Worm (Caenorhabditis elegans): ENCODE measurements around the gene pgp-5.

The pgp-5 gene

DNA sequence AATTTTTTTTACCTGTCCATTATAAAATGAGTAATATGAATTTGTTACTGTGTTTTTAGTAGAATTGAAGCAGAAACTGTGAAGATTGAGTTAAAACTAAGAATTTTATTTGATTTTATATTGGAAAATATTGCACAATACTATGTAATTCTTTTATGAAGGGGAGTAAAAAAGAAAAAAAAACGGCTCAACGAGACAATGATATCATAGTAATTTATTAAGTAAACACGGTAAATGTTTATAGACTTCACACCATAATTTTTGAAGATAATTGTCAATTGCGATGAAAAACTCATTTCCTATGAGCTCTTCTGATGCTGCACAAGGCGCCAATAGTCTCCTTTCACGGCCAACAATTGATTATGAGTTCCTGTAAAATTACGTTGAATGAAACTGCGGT is at the start of gene pgp-5:
TSS of gene pgp-5 (minus strand) at position 87 of the 400 bp plus-strand sequence.
- TF ChIP-seq unc-62 (GFP tag; optimal IDR thresholded peaks at IDR 0.05) = no peak

DNA sequence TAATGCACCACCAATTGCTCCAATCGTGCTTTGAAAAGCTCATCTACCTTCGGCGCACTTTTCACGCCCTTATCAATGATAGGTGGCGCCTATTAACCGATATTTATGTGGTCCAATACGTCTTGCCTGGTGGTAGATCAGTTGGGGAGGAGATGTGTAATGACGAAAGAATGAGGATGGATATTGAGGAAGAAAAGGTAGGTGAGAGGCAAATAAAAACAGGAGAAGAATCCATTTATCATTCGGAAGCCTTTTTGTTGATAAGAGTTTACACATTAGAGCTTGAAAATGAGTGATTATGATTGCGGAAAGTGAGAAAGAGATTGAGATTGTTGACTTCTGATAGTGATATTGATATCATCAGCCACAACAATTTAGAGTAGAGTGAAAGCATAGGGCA is 48.3 kb upstream of the pgp-5 start:
- TF ChIP-seq unc-62 (GFP tag; optimal IDR thresholded peaks at IDR 0.05) = no peak

DNA sequence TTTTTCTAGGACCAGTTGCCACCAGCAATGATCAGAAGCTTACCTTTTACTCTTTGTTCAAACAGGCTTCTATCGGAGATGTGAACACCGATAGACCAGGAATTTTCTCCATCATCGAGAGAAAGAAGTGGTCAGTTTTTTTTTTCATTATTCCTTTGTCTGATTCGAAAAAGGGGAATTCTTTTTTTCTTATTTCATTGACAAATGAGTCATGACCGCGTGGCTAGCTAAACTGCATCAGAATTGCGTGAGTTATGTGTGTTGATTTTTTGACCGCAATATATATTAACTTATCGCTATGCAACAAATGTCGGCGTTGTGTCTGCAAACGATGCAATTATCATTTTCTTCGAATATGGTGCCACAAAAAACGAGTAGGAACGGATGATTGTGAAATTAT is 44.3 kb upstream of the pgp-5 start:
- TF ChIP-seq unc-62 (GFP tag; optimal IDR thresholded peaks at IDR 0.05) = no peak

DNA sequence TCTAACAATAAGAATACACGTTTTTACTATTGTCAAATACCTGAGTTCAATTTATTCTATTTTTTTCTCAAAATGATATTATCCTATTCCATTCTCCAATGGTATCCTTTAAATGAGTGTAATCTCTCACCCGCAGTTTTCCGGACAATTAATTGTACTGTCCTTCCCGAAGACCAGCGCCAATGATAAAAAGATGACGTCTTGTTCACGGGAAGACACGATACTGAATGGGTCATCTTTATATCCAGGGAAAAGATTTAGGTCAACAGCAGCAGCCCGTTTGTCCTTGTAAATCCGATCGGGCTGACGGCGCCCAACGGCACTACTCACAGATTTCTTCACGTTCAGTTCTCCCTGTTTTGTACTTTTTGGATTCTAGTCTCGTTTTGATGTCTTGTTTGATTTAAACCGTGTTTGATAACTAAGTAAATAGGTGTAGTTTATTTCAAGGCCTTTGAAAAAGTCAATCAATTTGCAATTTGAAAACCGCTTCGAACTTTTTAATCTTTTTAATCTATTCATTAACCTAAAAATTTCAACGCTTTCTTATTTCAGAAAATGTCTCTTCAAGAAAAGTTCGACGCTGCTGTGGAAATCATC is 43.7 kb upstream of the pgp-5 start, which contains the start of gene acbp-3:
TSS of gene acbp-3 (plus strand) at position 550 of the 600 bp plus-strand sequence.
- no peak for TF ChIP-seq unc-62 (GFP tag; optimal IDR thresholded peaks at IDR 0.05)

DNA sequence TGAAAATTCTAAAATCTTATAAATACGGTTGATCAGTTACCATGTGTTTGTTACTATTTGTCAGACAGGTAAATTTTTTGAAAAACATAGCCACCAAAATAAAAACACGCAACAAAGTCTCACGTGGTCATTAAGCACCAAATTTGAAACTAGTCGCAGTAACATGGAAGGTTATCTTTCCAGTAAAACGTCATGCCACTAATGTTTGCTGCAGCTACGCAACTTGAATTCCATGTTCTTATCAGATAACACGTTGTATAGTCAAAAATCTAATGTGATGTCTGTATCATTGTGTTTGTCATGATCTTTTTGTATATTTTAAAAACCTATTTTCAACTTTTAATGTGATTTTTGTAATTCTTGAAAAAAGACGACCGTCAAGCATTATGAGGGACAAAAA is 42.7 kb upstream of the pgp-5 start:
- no peak for TF ChIP-seq unc-62 (GFP tag; optimal IDR thresholded peaks at IDR 0.05)

DNA sequence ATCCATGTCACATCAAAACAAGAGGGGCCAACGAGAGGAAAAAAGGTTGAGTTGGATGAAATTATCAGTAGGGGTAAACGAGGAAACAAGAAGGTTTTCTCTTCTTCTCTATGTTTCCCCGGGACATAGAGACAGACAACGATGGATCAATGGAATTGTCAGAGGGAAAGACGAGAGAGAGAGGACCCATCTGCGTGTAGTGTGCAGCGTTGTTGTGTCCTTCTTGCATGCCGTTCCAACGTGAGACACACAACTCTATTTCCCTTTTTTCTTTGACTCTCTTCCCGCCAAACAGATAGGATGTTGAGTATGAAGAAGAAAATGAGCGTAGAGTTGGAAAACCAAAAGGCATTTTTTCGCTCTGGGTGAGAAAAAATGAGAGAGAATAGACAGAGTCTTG is 41.9 kb upstream of the pgp-5 start:
- TF ChIP-seq unc-62 (GFP tag; optimal IDR thresholded peaks at IDR 0.05) = no peak

DNA sequence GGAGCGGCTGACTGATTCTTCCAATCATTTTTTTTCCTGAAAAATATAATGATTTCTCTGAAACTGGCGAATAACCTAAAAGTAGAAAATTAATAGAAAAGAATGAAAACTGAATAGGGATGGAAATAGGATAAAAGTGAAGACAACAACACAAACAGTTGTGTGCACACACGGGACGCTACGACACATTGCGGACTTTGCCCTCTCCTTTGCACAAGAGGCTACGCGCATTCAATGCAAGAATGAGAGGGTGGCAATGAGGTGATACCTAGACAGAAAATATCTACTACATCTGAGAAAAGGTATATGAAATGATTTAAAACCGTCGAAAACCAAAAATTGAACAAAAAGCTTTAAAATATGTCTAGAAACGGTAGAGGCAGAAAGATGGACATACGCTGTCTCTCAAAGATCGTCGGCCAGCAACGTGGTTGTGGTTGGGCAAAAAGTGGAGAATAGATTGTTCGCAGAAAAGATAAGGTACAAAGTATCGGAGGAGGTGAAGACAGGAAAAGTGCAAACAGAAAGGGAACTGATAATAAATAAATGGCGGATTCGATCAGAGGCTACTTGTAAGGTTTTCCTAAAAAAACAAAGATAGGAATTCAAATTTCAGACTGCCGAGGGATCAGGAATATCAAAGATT is 41.1 kb upstream of the pgp-5 start, which contains the start of gene suca-1:
TSS of gene suca-1 (minus strand) at position 36 of the 646 bp plus-strand sequence.
- no peak for TF ChIP-seq unc-62 (GFP tag; optimal IDR thresholded peaks at IDR 0.05)

DNA sequence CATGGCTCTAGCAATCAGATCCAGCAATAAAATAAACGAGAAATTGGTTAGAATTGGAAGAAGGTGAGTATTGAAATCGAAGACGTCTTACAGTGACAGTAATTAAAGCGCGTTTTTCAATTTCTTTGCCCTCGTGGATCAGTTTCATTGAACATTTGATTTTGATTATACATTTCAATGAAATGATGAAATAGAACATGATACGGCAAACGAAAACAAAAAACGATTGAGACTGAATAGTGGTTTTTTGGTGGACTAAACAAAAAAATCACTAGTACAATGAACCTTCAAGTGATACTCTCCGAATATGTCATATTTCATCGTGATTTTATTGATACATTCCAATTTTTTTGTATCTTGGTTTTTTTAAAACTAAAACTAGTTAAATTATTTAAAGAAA is 37.4 kb upstream of the pgp-5 start, which contains the start of gene haly-1:
TSS of gene haly-1 (minus strand) at position 101 of the 400 bp plus-strand sequence.
- no peak for TF ChIP-seq unc-62 (GFP tag; optimal IDR thresholded peaks at IDR 0.05)

DNA sequence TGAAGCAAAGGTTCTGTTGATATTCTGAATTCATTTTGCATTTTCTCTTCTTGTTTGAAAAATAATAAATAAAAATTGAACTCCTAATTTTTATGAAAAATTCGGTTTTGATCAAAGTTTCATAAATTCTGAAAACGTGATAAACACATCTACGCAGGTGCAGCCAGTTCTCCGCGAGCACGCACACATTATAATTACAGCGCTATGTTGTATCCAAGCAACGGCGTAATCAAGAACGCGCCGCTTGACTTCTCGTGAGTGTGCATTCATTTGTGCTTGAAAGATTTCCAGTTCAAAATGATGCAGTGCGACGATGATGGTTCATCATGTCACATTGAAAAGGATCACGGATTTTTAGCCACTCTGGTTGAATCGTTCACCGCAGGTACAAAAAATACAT is 32.8 kb upstream of the pgp-5 start, which contains the start of gene F47B10.3:
TSS of gene F47B10.3 (plus strand) at position 301 of the 400 bp plus-strand sequence.
- no peak for TF ChIP-seq unc-62 (GFP tag; optimal IDR thresholded peaks at IDR 0.05)

DNA sequence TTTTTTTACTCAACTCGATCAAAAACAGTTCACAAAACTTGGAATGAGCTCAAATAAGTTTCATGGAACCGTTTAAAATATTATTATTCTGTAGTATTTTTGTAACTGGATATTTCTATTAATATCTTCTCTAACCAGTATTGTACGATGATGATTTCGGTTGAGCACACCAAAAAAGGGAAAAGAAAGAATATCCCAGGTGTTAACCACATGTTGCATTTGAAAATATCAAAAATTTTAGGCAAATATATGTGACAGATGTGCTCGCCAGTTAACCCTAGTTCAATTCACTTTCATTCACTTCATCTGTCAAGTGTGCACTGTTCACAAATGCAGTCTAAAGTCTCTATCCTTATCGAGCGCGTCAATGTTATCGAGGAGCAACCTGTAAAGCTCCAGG is 31.9 kb upstream of the pgp-5 start, which contains the start of gene F47B10.4:
TSS of gene F47B10.4 (plus strand) at position 301 of the 400 bp plus-strand sequence.
- no peak for TF ChIP-seq unc-62 (GFP tag; optimal IDR thresholded peaks at IDR 0.05)

DNA sequence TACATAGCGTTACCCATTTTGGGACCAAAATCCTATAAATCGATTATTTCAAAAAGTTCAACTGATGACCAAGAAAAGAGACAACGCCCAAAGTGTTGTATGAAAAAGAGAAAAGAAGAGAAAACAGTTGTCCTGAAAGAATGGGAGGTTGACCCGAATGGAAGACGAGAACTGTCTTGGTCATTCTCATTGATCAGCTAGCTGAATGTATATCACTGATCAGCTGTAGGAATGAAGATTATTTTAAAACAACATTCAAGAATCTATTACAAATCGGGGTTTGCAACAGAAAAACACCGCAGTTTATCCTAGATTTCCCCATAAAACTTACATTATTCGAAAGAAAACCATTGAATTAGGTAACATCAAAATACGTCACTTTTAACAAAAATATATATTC is 31.4 kb upstream of the pgp-5 start, which contains the start of gene F47B10.5:
TSS of gene F47B10.5 (minus strand) at position 101 of the 400 bp plus-strand sequence.
- TF ChIP-seq unc-62 (GFP tag; optimal IDR thresholded peaks at IDR 0.05) = no peak

DNA sequence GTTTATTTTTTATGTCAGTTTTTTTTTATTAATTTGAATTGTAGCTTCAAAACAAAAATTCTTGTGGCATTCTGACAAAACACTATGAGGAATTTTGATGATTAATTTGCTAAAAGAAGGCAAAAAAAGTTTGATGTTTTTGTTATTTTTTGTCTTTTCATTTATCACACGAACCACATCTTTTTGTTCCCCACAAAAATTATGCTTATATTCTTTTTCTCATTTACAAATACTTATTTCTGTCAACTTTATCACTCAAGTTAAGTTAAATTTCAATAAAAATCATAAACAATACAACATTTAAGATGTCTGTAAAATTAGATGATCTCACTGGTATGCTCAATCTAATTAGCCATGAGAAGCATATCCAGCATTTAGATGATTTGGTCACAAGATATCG is 29.1 kb upstream of the pgp-5 start, which contains the start of gene F47B10.6:
TSS of gene F47B10.6 (plus strand) at position 301 of the 400 bp plus-strand sequence.
- no peak for TF ChIP-seq unc-62 (GFP tag; optimal IDR thresholded peaks at IDR 0.05)

DNA sequence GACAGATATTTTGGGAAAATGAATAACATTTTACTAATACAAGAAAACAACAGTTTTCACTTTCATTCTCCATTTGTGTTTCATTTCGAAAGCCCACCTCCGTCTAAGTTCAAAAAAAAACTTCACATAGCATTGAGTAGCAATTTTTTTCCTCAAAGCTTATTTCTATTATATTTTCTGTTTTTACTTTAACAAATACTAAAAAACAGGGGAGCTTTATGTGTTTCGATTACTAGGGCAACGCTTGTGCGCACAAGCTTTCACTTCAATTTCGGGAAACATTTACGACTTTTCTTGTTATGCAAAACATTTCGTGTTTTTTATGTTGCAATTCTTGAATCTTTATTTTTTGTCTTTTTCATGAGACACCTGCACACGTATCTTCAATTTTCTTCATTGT is 26.8 kb upstream of the pgp-5 start, which contains the start of gene T21E8.5:
TSS of gene T21E8.5 (plus strand) at position 301 of the 400 bp plus-strand sequence.
- TF ChIP-seq unc-62 (GFP tag; optimal IDR thresholded peaks at IDR 0.05) = no peak

DNA sequence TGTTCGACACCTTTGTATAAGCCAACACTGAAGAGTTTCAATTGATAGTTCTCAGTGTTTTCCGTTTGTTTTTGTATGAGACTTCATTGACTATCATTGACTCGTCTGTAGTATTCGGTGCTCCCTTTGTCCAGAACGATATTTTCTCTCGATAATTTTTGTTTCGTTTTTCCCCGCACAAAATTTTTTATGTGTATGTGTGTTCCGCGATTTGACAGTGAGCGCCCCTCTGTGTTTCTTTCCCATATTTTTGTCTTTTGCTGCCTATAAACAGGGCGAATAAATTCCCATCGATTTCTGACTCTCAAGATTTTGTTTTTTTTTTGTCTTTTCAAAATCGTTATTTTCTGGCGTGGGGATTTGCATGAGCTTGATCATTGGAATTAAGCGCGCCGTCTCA is 24.1 kb upstream of the pgp-5 start, which contains the start of gene T21E8.7:
TSS of gene T21E8.7 (plus strand) at position 301 of the 400 bp plus-strand sequence.
- no peak for TF ChIP-seq unc-62 (GFP tag; optimal IDR thresholded peaks at IDR 0.05)

DNA sequence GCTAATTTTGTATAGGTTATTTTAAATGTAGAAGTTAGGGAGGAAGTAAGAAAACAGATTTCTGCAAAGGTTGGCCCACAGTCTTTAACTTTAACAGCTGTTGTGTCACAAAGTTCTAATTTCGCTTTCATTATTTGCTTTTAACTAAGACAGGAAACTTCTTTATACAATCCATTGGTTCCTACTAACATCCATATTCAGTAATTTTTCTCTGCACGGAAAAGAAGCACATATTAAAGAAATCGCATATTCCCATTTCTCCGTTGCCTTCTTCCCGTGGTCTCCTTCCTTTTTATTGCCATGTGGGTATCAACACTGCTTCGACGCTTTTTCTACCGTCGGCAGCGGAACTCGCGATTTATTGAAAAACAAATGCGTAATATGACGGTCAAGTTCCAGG is 22.9 kb upstream of the pgp-5 start, which contains the start of gene T21E8.6:
TSS of gene T21E8.6 (plus strand) at position 301 of the 400 bp plus-strand sequence.
- TF ChIP-seq unc-62 (GFP tag; optimal IDR thresholded peaks at IDR 0.05) = no peak

DNA sequence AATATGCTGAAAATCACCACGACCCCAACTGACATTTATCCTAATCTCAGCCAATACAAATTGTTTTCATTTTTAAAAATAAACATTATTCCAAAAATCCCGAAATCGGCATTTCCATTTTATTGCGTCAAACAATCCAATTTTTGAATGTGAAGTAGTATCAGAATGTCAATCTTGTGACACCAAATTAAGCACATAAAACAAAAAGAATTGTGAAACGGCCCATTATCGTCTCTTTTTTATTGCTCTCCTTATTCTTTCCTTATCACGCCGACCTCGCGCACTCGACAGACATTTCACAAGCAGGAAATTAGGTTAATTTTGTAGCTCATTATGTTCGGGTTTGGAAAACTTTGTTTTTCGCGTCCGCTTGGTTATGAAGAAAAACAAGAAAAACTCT is 21.4 kb upstream of the pgp-5 start, which contains the start of gene T21E8.4:
TSS of gene T21E8.4 (plus strand) at position 301 of the 400 bp plus-strand sequence.
- no peak for TF ChIP-seq unc-62 (GFP tag; optimal IDR thresholded peaks at IDR 0.05)

All from whole organism, dauer.